Worm (Caenorhabditis elegans) whole organism, midembryonic: ENCODE data around the gene srw-118.

Source experiments
- flt-1 ChIP-seq: fragments of 200-800 bp; sonication (Bioruptor generic); IDR thresholded peaks from 2 replicates; pipeline ENCODE4 v1.3.6; 2022; ENCODE audit warnings: missing genetic modification characterization, missing compliant biosample characterization
- tab-1 ChIP-seq: fragments of 200-800 bp; sonication (Bioruptor generic); IDR thresholded peaks from 2 replicates; pipeline ENCODE4 v1.3.6; 2022; ENCODE audit warnings: missing genetic modification characterization, missing compliant biosample characterization

- TF ChIP-seq flt-1 (GFP tag; lab: Robert Waterston, UW) (no peak), tab-1 (no peak)
Measured at ce11 chrV:2945602-2946001, 34.3 kb downstream of the srw-118 start, which contains the start of gene srh-87.
